Worm (Caenorhabditis elegans) whole organism, late embryonic: ENCODE measurements around the gene Y11D7A.5.

Experiments used
- C08G9.2 ChIP-seq: sonication (generic microtip); optimal IDR thresholded peaks from 2 replicates; lab custom pipeline; 2016; ENCODE audit warnings: mild to moderate bottlenecking, missing genetic modification characterization, moderate library complexity, missing compliant biosample characterization
- C38D4.7 ChIP-seq: fragments of 200-800 bp; sonication (Bioruptor generic); optimal IDR thresholded peaks from 2 replicates; lab custom pipeline; 2018; ENCODE audit warnings: mild to moderate bottlenecking, missing genetic modification characterization, moderate library complexity, missing compliant biosample characterization
- K02D7.2 ChIP-seq: sonication (generic microtip); optimal IDR thresholded peaks from 2 replicates; lab custom pipeline; 2017; ENCODE audit warnings: mild to moderate bottlenecking, missing genetic modification characterization, missing compliant biosample characterization
- T23F11.4 ChIP-seq: fragments of 200-800 bp; sonication (Bioruptor generic); optimal IDR thresholded peaks from 2 replicates; lab custom pipeline; 2018; ENCODE audit warnings: mild to moderate bottlenecking, missing genetic modification characterization, missing compliant biosample characterization
- ceh-18 ChIP-seq: sonication (generic microtip); optimal IDR thresholded peaks from 2 replicates; lab custom pipeline; 2016; ENCODE audit warnings: missing genetic modification characterization, missing compliant biosample characterization
- ceh-2 ChIP-seq: sonication (generic microtip); optimal IDR thresholded peaks from 2 replicates; lab custom pipeline; 2016; ENCODE audit warnings: missing genotype, missing genetic modification characterization, missing compliant biosample characterization
- ceh-22 ChIP-seq: sonication (generic microtip); optimal IDR thresholded peaks from 2 replicates; lab custom pipeline; 2017; ENCODE audit warnings: missing biosample characterization, missing genetic modification characterization
- ceh-24 ChIP-seq: sonication (generic microtip); optimal IDR thresholded peaks from 2 replicates; lab custom pipeline; 2016; ENCODE audit warnings: mild to moderate bottlenecking, missing genetic modification characterization, missing compliant biosample characterization
- ceh-31 ChIP-seq: sonication (generic microtip); optimal IDR thresholded peaks from 2 replicates; lab custom pipeline; 2016; ENCODE audit warnings: missing genetic modification characterization, missing compliant biosample characterization
- ceh-34 ChIP-seq: sonication (generic microtip); optimal IDR thresholded peaks from 2 replicates; lab custom pipeline; 2016; ENCODE audit warnings: mild to moderate bottlenecking, missing genetic modification characterization, missing compliant biosample characterization
- ceh-48 ChIP-seq: sonication (generic microtip); optimal IDR thresholded peaks from 2 replicates; lab custom pipeline; 2016; ENCODE audit warnings: missing genetic modification characterization, inconsistent platforms, missing compliant biosample characterization
- ceh-6 ChIP-seq: fragments of 200-800 bp; sonication (Bioruptor generic); optimal IDR thresholded peaks from 2 replicates; lab custom pipeline; 2018; ENCODE audit warnings: mild to moderate bottlenecking, missing genetic modification characterization, missing compliant biosample characterization
- ceh-9 ChIP-seq: sonication (generic microtip); optimal IDR thresholded peaks from 2 replicates; lab custom pipeline; 2016; ENCODE audit warnings: mild to moderate bottlenecking, missing genetic modification characterization, inconsistent platforms, missing compliant biosample characterization
- che-1 ChIP-seq: sonication (generic microtip); optimal IDR thresholded peaks from 2 replicates; lab custom pipeline; 2016; ENCODE audit warnings: mild to moderate bottlenecking, missing genetic modification characterization, missing compliant biosample characterization
- dmd-4 ChIP-seq: sonication (generic microtip); optimal IDR thresholded peaks from 2 replicates; lab custom pipeline; 2016; ENCODE audit warnings: borderline replicate concordance, missing genetic modification characterization, missing compliant biosample characterization
- elt-2 ChIP-seq: sonication (generic microtip); optimal IDR thresholded peaks from 2 replicates; lab custom pipeline; 2016; ENCODE audit warnings: missing genetic modification reagents, missing genetic modification characterization, missing compliant biosample characterization
- elt-4 ChIP-seq: sonication (generic microtip); optimal IDR thresholded peaks from 2 replicates; lab custom pipeline; 2016; ENCODE audit warnings: missing genetic modification characterization, missing compliant biosample characterization
- ets-4 ChIP-seq: sonication (generic microtip); optimal IDR thresholded peaks from 2 replicates; lab custom pipeline; 2016; ENCODE audit warnings: missing genetic modification characterization, missing compliant biosample characterization
- eyg-1 ChIP-seq: sonication (generic microtip); optimal IDR thresholded peaks from 2 replicates; lab custom pipeline; 2016; ENCODE audit warnings: missing genotype, missing genetic modification characterization, missing compliant biosample characterization
- fkh-10 ChIP-seq: fragments of 150-350 bp; optimal IDR thresholded peaks from 2 replicates; lab custom pipeline; 2014; ENCODE audit warnings: missing biosample characterization, missing genetic modification reagents, missing genetic modification characterization
- hlh-13 ChIP-seq: fragments of 200-800 bp; sonication (Bioruptor generic); optimal IDR thresholded peaks from 2 replicates; lab custom pipeline; 2018; ENCODE audit warnings: mild to moderate bottlenecking, missing genetic modification characterization, missing compliant biosample characterization
- hlh-15 ChIP-seq: sonication (generic microtip); optimal IDR thresholded peaks from 2 replicates; lab custom pipeline; 2016; ENCODE audit warnings: missing genetic modification characterization, missing compliant biosample characterization
- hlh-30 ChIP-seq: sonication (generic microtip); optimal IDR thresholded peaks from 2 replicates; lab custom pipeline; 2017; ENCODE audit warnings: antibody characterized with exemption, missing genetic modification characterization, missing compliant biosample characterization; ENCODE audit not compliant: insufficient read depth
- hlh-6 ChIP-seq: sonication (generic microtip); optimal IDR thresholded peaks from 2 replicates; lab custom pipeline; 2016; ENCODE audit warnings: missing genotype, missing genetic modification characterization, missing compliant biosample characterization
- hlh-8 ChIP-seq: sonication (generic microtip); optimal IDR thresholded peaks from 2 replicates; lab custom pipeline; 2016; ENCODE audit warnings: missing genotype, missing genetic modification characterization, missing compliant biosample characterization
- lim-6 ChIP-seq: sonication (generic microtip); optimal IDR thresholded peaks from 2 replicates; lab custom pipeline; 2016; ENCODE audit warnings: missing genetic modification characterization, missing compliant biosample characterization
- madf-2 ChIP-seq: sonication (generic microtip); optimal IDR thresholded peaks from 2 replicates; lab custom pipeline; 2017; ENCODE audit warnings: missing genetic modification characterization, missing compliant biosample characterization
- mec-3 ChIP-seq: sonication (generic microtip); optimal IDR thresholded peaks from 2 replicates; lab custom pipeline; 2016; ENCODE audit warnings: borderline replicate concordance, missing genetic modification characterization, missing compliant biosample characterization
- nfya-1 ChIP-seq: sonication (generic microtip); optimal IDR thresholded peaks from 2 replicates; lab custom pipeline; 2017; ENCODE audit warnings: missing genetic modification characterization, mild to moderate bottlenecking, missing compliant biosample characterization, antibody characterized with exemption, moderate library complexity
- nhr-11 ChIP-seq: fragments of 150-350 bp; optimal IDR thresholded peaks from 2 replicates; lab custom pipeline; 2014; ENCODE audit warnings: missing biosample characterization, missing genetic modification characterization
- npax-4 ChIP-seq: sonication (generic microtip); optimal IDR thresholded peaks from 2 replicates; lab custom pipeline; 2016; ENCODE audit warnings: missing genetic modification characterization, missing compliant biosample characterization
- pax-1 ChIP-seq: fragments of 150-350 bp; optimal IDR thresholded peaks from 2 replicates; lab custom pipeline; 2014; ENCODE audit warnings: missing biosample characterization, missing genetic modification characterization
- pha-2 ChIP-seq: sonication (generic microtip); optimal IDR thresholded peaks from 2 replicates; lab custom pipeline; 2017; ENCODE audit warnings: mild to moderate bottlenecking, missing genetic modification characterization, missing compliant biosample characterization
- pros-1 ChIP-seq: fragments of 150-350 bp; optimal IDR thresholded peaks from 2 replicates; lab custom pipeline; 2014; ENCODE audit warnings: missing biosample characterization, missing genetic modification reagents, missing genetic modification characterization
- ref-2 ChIP-seq: sonication (generic microtip); optimal IDR thresholded peaks from 2 replicates; lab custom pipeline; 2016; ENCODE audit warnings: missing genetic modification characterization, missing compliant biosample characterization
- rnt-1 ChIP-seq: sonication (generic microtip); optimal IDR thresholded peaks from 2 replicates; lab custom pipeline; 2016; ENCODE audit warnings: missing genetic modification characterization, missing compliant biosample characterization
- sdc-2 ChIP-seq: sonication (generic microtip); optimal IDR thresholded peaks from 2 replicates; lab custom pipeline; 2016; ENCODE audit warnings: missing genotype, missing genetic modification characterization, missing compliant biosample characterization
- sox-2 ChIP-seq: fragments of 200-800 bp; sonication (Bioruptor generic); IDR thresholded peaks from 2 replicates; pipeline ENCODE4 v1.3.6; 2022; ENCODE audit warnings: missing genetic modification reagents, missing genetic modification characterization, missing compliant biosample characterization
- sox-4 ChIP-seq: sonication (generic microtip); optimal IDR thresholded peaks from 2 replicates; lab custom pipeline; 2017; ENCODE audit warnings: mild to moderate bottlenecking, missing genetic modification characterization, inconsistent platforms, missing compliant biosample characterization
- syd-9 ChIP-seq: sonication (generic microtip); optimal IDR thresholded peaks from 2 replicates; lab custom pipeline; 2016; ENCODE audit warnings: mild to moderate bottlenecking, missing genetic modification characterization, moderate library complexity, missing compliant biosample characterization
- tbx-2 ChIP-seq: sonication (generic microtip); optimal IDR thresholded peaks from 2 replicates; lab custom pipeline; 2016; ENCODE audit warnings: missing genetic modification characterization, missing compliant biosample characterization
- tbx-7 ChIP-seq: sonication (generic microtip); optimal IDR thresholded peaks from 2 replicates; lab custom pipeline; 2016; ENCODE audit warnings: missing genotype, missing genetic modification characterization, missing compliant biosample characterization
- ttx-3 ChIP-seq: sonication (generic microtip); optimal IDR thresholded peaks from 2 replicates; lab custom pipeline; 2016; ENCODE audit warnings: missing genetic modification reagents, missing genetic modification characterization, missing compliant biosample characterization
- unc-3 ChIP-seq, 2 experiments: fragments of 200-800 bp in 1 of 2; sonication (Bioruptor generic) in 1 of 2; sonication (generic microtip) in 1 of 2; conservative IDR thresholded peaks in 1 of 2; optimal IDR thresholded peaks in 1 of 2; 2 replicates each; pipeline versions ENCODE4 v1.3.6 to Lab custom; 2016 to 2022; ENCODE audit warnings: missing compliant biosample characterization in 2 of 2, missing genetic modification characterization in 2 of 2, missing genetic modification reagents in 1 of 2
- unc-55 ChIP-seq: sonication (generic microtip); optimal IDR thresholded peaks from 2 replicates; lab custom pipeline; 2017; ENCODE audit warnings: missing biosample characterization, missing genetic modification reagents, missing genetic modification characterization
- zip-5 ChIP-seq: sonication (generic microtip); optimal IDR thresholded peaks from 2 replicates; lab custom pipeline; 2016; ENCODE audit warnings: missing genetic modification characterization, missing compliant biosample characterization
- ztf-16 ChIP-seq: sonication (generic microtip); optimal IDR thresholded peaks from 2 replicates; lab custom pipeline; 2017; ENCODE audit warnings: missing genetic modification characterization, missing compliant biosample characterization

Y11D7A.5 gene

ce11 chrIV:9269796-9270195, 24.5 kb upstream of the Y11D7A.5 start, which contains the start of gene flh-3:
Gene flh-3 (plus strand): TSS chrIV:9270096.
- TF ChIP-seq pha-2 (tag; lab: Kevin White, UChicago) (no peak), ceh-9 (no peak), C38D4.7 (GFP tag; lab: Kevin White, UChicago) (no peak), mec-3 (tag; lab: Kevin White, UChicago) (no peak), hlh-6 (tag; lab: Kevin White, UChicago) (no peak), nhr-11 (tag; lab: Kevin White, UChicago) (no peak), ets-4 (tag; lab: Kevin White, UChicago) (no peak), hlh-30 (tag; lab: Kevin White, UChicago) (no peak), sox-4 (tag; lab: Kevin White, UChicago) (no peak), ceh-34 (tag; lab: Kevin White, UChicago) (no peak), ttx-3 (no peak), hlh-8 (tag; lab: Kevin White, UChicago) (no peak)

- no peak for TF ChIP-seq pax-1 (tag; lab: Kevin White, UChicago)
- no peak for TF ChIP-seq sox-2 (GFP tag; lab: Robert Waterston, UW)
- peak; percentile 51 for TF ChIP-seq nfya-1
- TF ChIP-seq ceh-18 = no peak
- no peak for TF ChIP-seq npax-4 (tag; lab: Kevin White, UChicago)
- TF ChIP-seq fkh-10 (GFP tag; lab: Kevin White, UChicago) = no peak
- TF ChIP-seq madf-2 (tag; lab: Kevin White, UChicago) = no peak
- TF ChIP-seq tbx-2 = peak; percentile 68
- TF ChIP-seq pros-1 (tag; lab: Kevin White, UChicago) = no peak
- TF ChIP-seq dmd-4 (tag; lab: Kevin White, UChicago) = no peak
- TF ChIP-seq mec-3 (tag; lab: Kevin White, UChicago) = no peak
- no peak for TF ChIP-seq unc-3 (GFP tag; conservative IDR thresholded peaks at IDR 0.05; lab: Robert Waterston, UW)
- TF ChIP-seq unc-3 (tag; optimal IDR thresholded peaks at IDR 0.05; lab: Kevin White, UChicago) = no peak
- TF ChIP-seq lim-6 (tag; lab: Kevin White, UChicago) = no peak
- TF ChIP-seq ceh-24 = no peak
- TF ChIP-seq T23F11.4 (GFP tag; lab: Kevin White, UChicago) = peak; percentile 19
- TF ChIP-seq pha-2 (tag; lab: Kevin White, UChicago) = no peak
- TF ChIP-seq eyg-1 (tag; lab: Kevin White, UChicago) = peak; percentile 59
- peak; percentile 54 for TF ChIP-seq hlh-6 (tag; lab: Kevin White, UChicago)
- TF ChIP-seq ceh-31 = peak; percentile 46
- TF ChIP-seq hlh-30 (tag; lab: Kevin White, UChicago) = no peak
- TF ChIP-seq ceh-48 = no peak
- TF ChIP-seq elt-2 (tag; lab: Kevin White, UChicago) = peak; percentile 34
- no peak for TF ChIP-seq K02D7.2 (tag; lab: Kevin White, UChicago)
- no peak for TF ChIP-seq elt-4 (tag; lab: Kevin White, UChicago)
- TF ChIP-seq zip-5 (tag; lab: Kevin White, UChicago) = no peak
- TF ChIP-seq ztf-16 (tag; lab: Kevin White, UChicago) = no peak
- peak; percentile 4 for TF ChIP-seq syd-9 (tag; lab: Kevin White, UChicago)
- no peak for TF ChIP-seq tbx-7 (tag; lab: Kevin White, UChicago)
- TF ChIP-seq hlh-15 = no peak
- peak; percentile 59 for TF ChIP-seq ceh-34 (tag; lab: Kevin White, UChicago)
- no peak for TF ChIP-seq ceh-6 (GFP tag; lab: Kevin White, UChicago)
- TF ChIP-seq ceh-2 = peak; percentile 19
- TF ChIP-seq ceh-22 (tag; lab: Kevin White, UChicago) = no peak
- peak; percentile 52 for TF ChIP-seq C08G9.2 (tag; lab: Kevin White, UChicago)
- peak; percentile 40 for TF ChIP-seq ref-2 (tag; lab: Kevin White, UChicago)
- no peak for TF ChIP-seq che-1 (tag; lab: Kevin White, UChicago)
- no peak for TF ChIP-seq hlh-13 (GFP tag; lab: Kevin White, UChicago)
- TF ChIP-seq sdc-2 (tag; lab: Kevin White, UChicago) = peak; percentile 65
- no peak for TF ChIP-seq unc-55
- TF ChIP-seq ceh-9 = peak; percentile 20
- no peak for TF ChIP-seq C38D4.7 (GFP tag; lab: Kevin White, UChicago)
- TF ChIP-seq ets-4 (tag; lab: Kevin White, UChicago) = no peak
- TF ChIP-seq rnt-1 (tag; lab: Kevin White, UChicago) = peak; percentile 1
- TF ChIP-seq, all 69 proteins: peak for 15
These were observed 23.6 kb upstream of the Y11D7A.5 start for ce11 chrIV:9268916-9269315.
